Worm (Caenorhabditis elegans): ENCODE results near the gene str-43.

DNA sequence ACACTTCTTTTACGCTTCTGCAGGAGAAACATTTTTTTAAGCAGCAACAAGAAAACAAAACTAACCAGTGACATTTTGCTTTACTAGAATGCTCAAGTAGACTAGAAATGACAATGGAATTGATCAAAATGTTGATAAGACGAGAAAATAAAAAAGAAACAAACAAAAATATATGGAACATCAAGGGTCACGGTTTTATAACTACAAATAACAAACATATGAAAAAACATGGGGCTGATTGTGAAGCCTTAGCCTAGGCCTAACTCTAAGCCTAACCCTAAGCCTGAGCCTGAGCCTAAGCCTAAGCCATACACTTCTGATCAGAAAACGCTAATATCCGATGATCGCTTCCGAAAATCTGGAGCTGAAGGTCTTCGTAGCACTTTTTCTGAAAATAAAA, 21.5 kb downstream of the str-43 start, which contains the start of gene Y6E2A.10:
- TF ChIP-seq snpc-4 (GFP tag; optimal IDR thresholded peaks at IDR 0.05) (no peak), snpc-4 (tag; optimal IDR thresholded peaks at IDR 0.05) (no peak), sdz-38 (tag; optimal IDR thresholded peaks at IDR 0.05) (no peak), unc-62 (GFP tag; optimal IDR thresholded peaks at IDR 0.05) (no peak), efl-1 (GFP tag; optimal IDR thresholded peaks at IDR 0.05) (no peak), lir-1 (GFP tag; conservative IDR thresholded peaks at IDR 0.05) (no peak), dpl-1 (GFP tag; optimal IDR thresholded peaks at IDR 0.05) (no peak), xnd-1 (tag; optimal IDR thresholded peaks at IDR 0.05) (no peak), tbp1 (GFP tag; optimal IDR thresholded peaks at IDR 0.05) (no peak)

Measured in whole organism, young adult.